Fruit fly (Drosophila melanogaster): ENCODE measurements around the gene CG6664.

The CG6664 gene

dm6 chr3L:16978406-16978805, 37.6 kb downstream of the CG6664 start (continued):
- TF ChIP-seq cato (GFP tag; optimal IDR thresholded peaks at IDR 0.05; ENCODE audit: borderline replicate concordance) (no peak), Med (GFP tag) (peak; percentile 16), abd-A (tag; optimal IDR thresholded peaks at IDR 0.05) (peak; percentile 81), caup (GFP tag; optimal IDR thresholded peaks at IDR 0.05; ENCODE audit: severe bottlenecking) (no peak), zfh2 (GFP tag; optimal IDR thresholded peaks at IDR 0.05) (no peak), CG1529 (GFP tag; optimal IDR thresholded peaks at IDR 0.05) (no peak), CG14014 (GFP tag; IDR thresholded peaks at IDR 0.05) (no peak), CG9215 (GFP tag; IDR thresholded peaks at IDR 0.05) (no peak), nmo (GFP tag; optimal IDR thresholded peaks at IDR 0.05) (no peak), lab (GFP tag; optimal IDR thresholded peaks at IDR 0.05) (no peak), Awh (GFP tag; IDR thresholded peaks at IDR 0.05) (0 out of 2 replicates have a peak, but pooled peaks have one; percentile 15), Doc3 (GFP tag; IDR thresholded peaks at IDR 0.05; ENCODE audit: partially characterized antibody) (no peak), eyg (GFP tag; optimal IDR thresholded peaks at IDR 0.05) (no peak), CG10274 (GFP tag; optimal IDR thresholded peaks at IDR 0.05) (no peak), oc (tag; optimal IDR thresholded peaks at IDR 0.05) (peak; percentile 64), Kr (GFP tag; optimal IDR thresholded peaks at IDR 0.05) (no peak), unpg (GFP tag; optimal IDR thresholded peaks at IDR 0.05) (no peak), CG2875 (GFP tag; optimal IDR thresholded peaks at IDR 0.05) (no peak), fd3F (GFP tag; optimal IDR thresholded peaks at IDR 0.05) (no peak), Blimp-1 (GFP tag; optimal IDR thresholded peaks at IDR 0.05) (peak; percentile 0), aop (GFP tag; IDR thresholded peaks at IDR 0.05) (no peak), Bgb (GFP tag; IDR thresholded peaks at IDR 0.05; ENCODE audit: partially characterized antibody) (no peak), pros (GFP tag; optimal IDR thresholded peaks at IDR 0.05) (peak; percentile 87), gsb (GFP tag; IDR thresholded peaks at IDR 0.05) (no peak), Dad (GFP tag; optimal IDR thresholded peaks at IDR 0.05) (no peak)

DNA sequence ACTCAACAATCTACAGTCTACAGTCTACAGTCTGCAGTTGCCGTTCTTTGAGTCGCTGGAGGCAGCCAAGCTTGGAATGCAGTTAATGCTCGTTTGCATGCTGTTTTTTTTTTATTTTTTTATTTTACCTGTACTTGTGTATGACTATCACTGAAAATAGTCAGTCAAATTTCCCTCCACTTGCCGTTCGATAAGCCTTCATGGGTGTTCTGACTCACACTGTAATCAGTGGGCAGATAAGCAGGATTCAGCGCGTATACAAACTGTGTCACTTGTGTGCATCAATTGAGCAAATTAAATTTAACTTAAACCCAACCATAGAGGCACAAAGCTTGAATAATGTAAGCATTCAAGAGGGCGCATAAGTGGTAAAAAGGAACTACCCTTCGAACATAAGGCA, 38.7 kb downstream of the CG6664 start:
- TF ChIP-seq run (tag; optimal IDR thresholded peaks at IDR 0.05) (no peak), mirr (GFP tag; optimal IDR thresholded peaks at IDR 0.05) (no peak), br (optimal IDR thresholded peaks at IDR 0.05) (no peak), croc (GFP tag; conservative IDR thresholded peaks at IDR 0.05) (no peak), CG18476 (GFP tag; optimal IDR thresholded peaks at IDR 0.05) (no peak), CG32532 (GFP tag; IDR thresholded peaks at IDR 0.05) (no peak), CG12071 (GFP tag; optimal IDR thresholded peaks at IDR 0.05) (no peak), CG10366 (GFP tag; IDR thresholded peaks at IDR 0.05) (no peak), Mad (GFP tag; optimal IDR thresholded peaks at IDR 0.05) (no peak), da (GFP tag; optimal IDR thresholded peaks at IDR 0.05) (no peak), CG4328 (GFP tag; optimal IDR thresholded peaks at IDR 0.05) (no peak), fd96Cb (tag; optimal IDR thresholded peaks at IDR 0.05) (no peak), unpg (GFP tag; optimal IDR thresholded peaks at IDR 0.05) (no peak), sug (tag; optimal IDR thresholded peaks at IDR 0.05) (peak; percentile 24), Deaf1 (tag; optimal IDR thresholded peaks at IDR 0.05) (no peak), Dfd (GFP tag; optimal IDR thresholded peaks at IDR 0.05) (no peak), sens (GFP tag) (peak; percentile 23)
